Fruit fly (Drosophila melanogaster) whole organism, embryonic: ENCODE measurements around the gene Crtc.
A peak's percentile ranks its signal among the peaks of the same experiment; 100 is the strongest.

Source experiments
- Awh ChIP-seq: fragments of 200-800 bp; sonication (Bioruptor generic); IDR thresholded peaks from 2 replicates; pipeline ENCODE4, ENCODE4 v1.3.6; 2022; ENCODE audit warnings: missing biosample characterization, missing genetic modification characterization
- Bgb ChIP-seq: fragments of 200-800 bp; sonication (Bioruptor generic); IDR thresholded peaks from 2 replicates; pipeline ENCODE4 v1.3.6; 2022; ENCODE audit warnings: missing biosample characterization, missing genetic modification characterization; ENCODE audit not compliant: partially characterized antibody
- CG10274 ChIP-seq: fragments of 200-800 bp; sonication (Bioruptor generic); optimal IDR thresholded peaks from 3 replicates; lab custom pipeline; 2017; ENCODE audit warnings: missing biosample characterization, mild to moderate bottlenecking, missing genetic modification characterization
- CG11398 ChIP-seq: fragments of 200-800 bp; sonication (Bioruptor generic); optimal IDR thresholded peaks from 2 replicates; lab custom pipeline; 2016; ENCODE audit warnings: missing biosample characterization, missing genetic modification characterization
- CG11456 ChIP-seq: fragments of 200-800 bp; sonication (Bioruptor generic); IDR thresholded peaks from 3 replicates; pipeline ENCODE4 v1.3.6; 2022; ENCODE audit warnings: missing biosample characterization, missing genetic modification characterization
- CG11696 ChIP-seq: fragments of 200-800 bp; sonication (Bioruptor generic); IDR thresholded peaks from 2 replicates; pipeline ENCODE4 v1.3.6; 2022; ENCODE audit warnings: missing biosample characterization, missing genetic modification characterization
- CG12659 ChIP-seq: fragments of 200-800 bp; sonication (Bioruptor generic); optimal IDR thresholded peaks from 3 replicates; lab custom pipeline; 2017; ENCODE audit warnings: mild to moderate bottlenecking, missing biosample characterization, missing genetic modification reagents, missing genetic modification characterization
- CG12769 ChIP-seq: fragments of 200-800 bp; sonication (Bioruptor generic); optimal IDR thresholded peaks from 2 replicates; lab custom pipeline; 2019; ENCODE audit warnings: missing biosample characterization, mild to moderate bottlenecking, missing genetic modification characterization, moderate library complexity
- CG16813 ChIP-seq: fragments of 200-800 bp; sonication (Bioruptor generic); IDR thresholded peaks from 3 replicates; pipeline ENCODE4 v1.3.6; 2022; ENCODE audit warnings: missing biosample characterization, missing genetic modification characterization; ENCODE audit not compliant: partially characterized antibody
- CG16815 ChIP-seq: fragments of 200-800 bp; sonication (Bioruptor generic); optimal IDR thresholded peaks from 3 replicates; lab custom pipeline; 2017; ENCODE audit warnings: missing biosample characterization, mild to moderate bottlenecking, missing genetic modification characterization
- CG4424 ChIP-seq: fragments of 200-800 bp; sonication (Bioruptor generic); optimal IDR thresholded peaks from 3 replicates; lab custom pipeline; 2016; ENCODE audit warnings: missing biosample characterization, missing genetic modification characterization
- CG7372 ChIP-seq: fragments of 200-800 bp; sonication (Bioruptor generic); IDR thresholded peaks from 2 replicates; pipeline ENCODE4 v1.3.6; 2022; ENCODE audit warnings: missing biosample characterization, missing genetic modification characterization
- CG7928 ChIP-seq: fragments of 200-800 bp; sonication (Bioruptor generic); optimal IDR thresholded peaks from 2 replicates; lab custom pipeline; 2017; ENCODE audit warnings: missing biosample characterization, mild to moderate bottlenecking, missing genetic modification characterization
- CG9215 ChIP-seq: fragments of 200-800 bp; sonication (Bioruptor generic); IDR thresholded peaks from 2 replicates; pipeline ENCODE4 v1.3.6; 2022; ENCODE audit warnings: missing biosample characterization, missing genetic modification characterization
- Dip3 ChIP-seq: fragments of 200-800 bp; sonication (Bioruptor generic); optimal IDR thresholded peaks from 3 replicates; lab custom pipeline; 2016; ENCODE audit warnings: missing biosample characterization, missing genetic modification characterization
- Hr39 ChIP-seq: fragments of >200 bp; optimal IDR thresholded peaks from 2 replicates; lab custom pipeline; 2017
- Kr ChIP-seq: fragments of 200-800 bp; sonication (Bioruptor generic); optimal IDR thresholded peaks from 2 replicates; lab custom pipeline; 2017; ENCODE audit warnings: missing biosample characterization, mild to moderate bottlenecking, missing genetic modification characterization
- Med ChIP-seq: fragments of 200-800 bp; sonication (Bioruptor generic); peaks from one replicate; lab custom pipeline; 2016; ENCODE audit warnings: missing biosample characterization, missing genetic modification characterization, mild to moderate bottlenecking, inconsistent platforms, moderate library complexity
- NFAT ChIP-seq: fragments of 200-800 bp; sonication (Bioruptor generic); IDR thresholded peaks from 2 replicates; pipeline ENCODE4 v1.3.6; 2022; ENCODE audit warnings: missing biosample characterization, missing genetic modification characterization
- Ravus ChIP-seq: fragments of 200-800 bp; sonication (Bioruptor generic); IDR thresholded peaks from 2 replicates; pipeline ENCODE4 v1.3.6; 2022; ENCODE audit warnings: missing biosample characterization, missing genetic modification characterization
- Rfx ChIP-seq: fragments of 200-800 bp; sonication (Bioruptor generic); IDR thresholded peaks from 2 replicates; pipeline ENCODE4 v1.3.6; 2022; ENCODE audit warnings: missing biosample characterization, missing genetic modification characterization
- Scr ChIP-seq: fragments of 200-800 bp; sonication (Bioruptor generic); IDR thresholded peaks from 2 replicates; pipeline ENCODE4 v1.3.6; 2022; ENCODE audit warnings: missing biosample characterization, missing genetic modification characterization; ENCODE audit not compliant: partially characterized antibody
- Sox100B ChIP-seq: fragments of 200-800 bp; sonication (Bioruptor generic); optimal IDR thresholded peaks from 3 replicates; lab custom pipeline; 2018; ENCODE audit warnings: missing biosample characterization, mild to moderate bottlenecking, missing genetic modification characterization
- Sox102F ChIP-seq: fragments of 200-800 bp; sonication (Bioruptor generic); optimal IDR thresholded peaks from 2 replicates; lab custom pipeline; 2018; ENCODE audit warnings: missing biosample characterization, mild to moderate bottlenecking, missing genetic modification characterization, moderate library complexity
- Sry-β ChIP-seq: fragments of 200-800 bp; sonication (Bioruptor generic); optimal IDR thresholded peaks from 2 replicates; lab custom pipeline; 2018; ENCODE audit warnings: missing biosample characterization, mild to moderate bottlenecking, missing genetic modification characterization, moderate library complexity
- Sry-δ ChIP-seq: fragments of 200-800 bp; sonication (Bioruptor generic); optimal IDR thresholded peaks from 2 replicates; lab custom pipeline; 2016; ENCODE audit warnings: missing biosample characterization, missing genetic modification characterization
- abd-A ChIP-seq: fragments of 200-800 bp; sonication (Bioruptor generic); optimal IDR thresholded peaks from 3 replicates; lab custom pipeline; 2019; ENCODE audit warnings: missing biosample characterization, mild to moderate bottlenecking, missing genetic modification characterization, moderate library complexity
- al ChIP-seq: fragments of 200-800 bp; sonication (Bioruptor generic); IDR thresholded peaks from 2 replicates; pipeline ENCODE4 v1.3.6; 2022; ENCODE audit warnings: missing biosample characterization, missing genetic modification characterization
- ash1 ChIP-seq: fragments of 200-800 bp; sonication (Bioruptor generic); optimal IDR thresholded peaks from 2 replicates; lab custom pipeline; 2018; ENCODE audit warnings: missing biosample characterization, mild to moderate bottlenecking, missing genetic modification characterization
- ato ChIP-seq: fragments of 200-800 bp; sonication (Bioruptor generic); IDR thresholded peaks from 2 replicates; pipeline ENCODE4 v1.3.6; 2022; ENCODE audit warnings: missing biosample characterization, missing genetic modification characterization; ENCODE audit not compliant: partially characterized antibody
- cas ChIP-seq: fragments of 200-800 bp; sonication (Bioruptor generic); IDR thresholded peaks from 2 replicates; pipeline ENCODE4 v1.3.6; 2022; ENCODE audit warnings: missing biosample characterization, missing genetic modification characterization
- chif ChIP-seq, 2 experiments: fragments of 200-800 bp; sonication (Bioruptor generic); optimal IDR thresholded peaks; 3 replicates each; lab custom pipeline; 2016; ENCODE audit warnings: missing biosample characterization in 2 of 2, missing genetic modification characterization in 2 of 2
- crol ChIP-seq: fragments of 200-800 bp; sonication (Bioruptor generic); IDR thresholded peaks from 2 replicates; pipeline ENCODE4 v1.3.6; 2022; ENCODE audit warnings: missing biosample characterization, missing genetic modification characterization
- cwo ChIP-seq: fragments of 200-800 bp; sonication (Bioruptor generic); optimal IDR thresholded peaks from 3 replicates; lab custom pipeline; 2017; ENCODE audit warnings: missing biosample characterization, missing genetic modification characterization, mild to moderate bottlenecking, moderate library complexity, missing genetic modification reagents
- exex ChIP-seq: fragments of 200-800 bp; sonication (Bioruptor generic); optimal IDR thresholded peaks from 4 replicates; lab custom pipeline; 2018; ENCODE audit warnings: missing biosample characterization, mild to moderate bottlenecking, missing genetic modification characterization, moderate library complexity
- fd64A ChIP-seq: fragments of 200-800 bp; sonication (Bioruptor generic); optimal IDR thresholded peaks from 3 replicates; lab custom pipeline; 2018; ENCODE audit warnings: missing biosample characterization, mild to moderate bottlenecking, missing genetic modification characterization
- gce ChIP-seq: fragments of 200-800 bp; sonication (Bioruptor generic); IDR thresholded peaks from 3 replicates; pipeline ENCODE4 v1.3.6; 2022; ENCODE audit warnings: missing biosample characterization, missing genetic modification characterization
- gem ChIP-seq: fragments of 200-800 bp; sonication (Bioruptor generic); optimal IDR thresholded peaks from 2 replicates; lab custom pipeline; 2019; ENCODE audit warnings: missing biosample characterization, mild to moderate bottlenecking, missing genetic modification characterization, moderate library complexity
- gfzf ChIP-seq: fragments of 200-800 bp; sonication (Bioruptor generic); optimal IDR thresholded peaks from 2 replicates; lab custom pipeline; 2016; ENCODE audit warnings: missing biosample characterization, mild to moderate bottlenecking, missing genetic modification characterization, moderate library complexity
- klu ChIP-seq: fragments of 200-800 bp; sonication (Bioruptor generic); IDR thresholded peaks from 2 replicates; pipeline ENCODE4 v1.3.6; 2022; ENCODE audit warnings: missing biosample characterization, missing genetic modification characterization
- maf-S ChIP-seq: fragments of 200-800 bp; sonication (Bioruptor generic); optimal IDR thresholded peaks from 2 replicates; lab custom pipeline; 2016; ENCODE audit warnings: missing biosample characterization, missing genetic modification characterization
- oc ChIP-seq: fragments of 200-800 bp; sonication (Bioruptor generic); optimal IDR thresholded peaks from 2 replicates; lab custom pipeline; 2018; ENCODE audit warnings: missing biosample characterization, mild to moderate bottlenecking, missing genetic modification characterization, moderate library complexity
- pfk ChIP-seq: fragments of 200-800 bp; sonication (Bioruptor generic); optimal IDR thresholded peaks from 2 replicates; lab custom pipeline; 2018; ENCODE audit warnings: missing biosample characterization, mild to moderate bottlenecking, missing genetic modification characterization, moderate library complexity
- pum ChIP-seq: fragments of 200-800 bp; sonication (Bioruptor generic); optimal IDR thresholded peaks from 2 replicates; lab custom pipeline; 2016; ENCODE audit warnings: missing biosample characterization, missing genetic modification characterization
- slbo ChIP-seq: fragments of 200-800 bp; sonication (Bioruptor generic); IDR thresholded peaks from 2 replicates; pipeline ENCODE4 v1.3.6; 2022; ENCODE audit warnings: missing biosample characterization, missing genetic modification characterization
- slou ChIP-seq: fragments of 200-800 bp; sonication (Bioruptor generic); optimal IDR thresholded peaks from 3 replicates; lab custom pipeline; 2016; ENCODE audit warnings: missing biosample characterization, missing genetic modification characterization
- ssp ChIP-seq: fragments of 200-800 bp; sonication (Bioruptor generic); IDR thresholded peaks from 2 replicates; pipeline ENCODE4 v1.3.6; 2022; ENCODE audit warnings: missing biosample characterization, missing genetic modification characterization
- stc ChIP-seq: fragments of 200-800 bp; sonication (Bioruptor generic); IDR thresholded peaks from 2 replicates; pipeline ENCODE4 v1.3.6; 2022; ENCODE audit warnings: missing biosample characterization, missing genetic modification characterization
- z ChIP-seq: fragments of 200-800 bp; sonication (Bioruptor generic); IDR thresholded peaks from 3 replicates; pipeline ENCODE4 v1.3.6; 2022; ENCODE audit warnings: missing biosample characterization, missing genetic modification characterization

Crtc gene

dm6 chr3L:17652878-17653700, 15.9 kb downstream of the Crtc start (continued):
- TF ChIP-seq CG16813 (GFP tag; lab: Robert Waterston, UW), result no peak
- peak; percentile 67 for TF ChIP-seq Sox100B (GFP tag; lab: Kevin White, UChicago)
- TF ChIP-seq CG7372, result no peak
- peak; percentile 78 for TF ChIP-seq gce (GFP tag; lab: Robert Waterston, UW)
- TF ChIP-seq slou (GFP tag; lab: Kevin White, UChicago), result peak; percentile 41
- peak; percentile 83 for TF ChIP-seq Awh (GFP tag; lab: Robert Waterston, UW)
- TF ChIP-seq Scr (GFP tag; lab: Robert Waterston, UW), result no peak
- TF ChIP-seq Ravus (GFP tag; lab: Robert Waterston, UW), result no peak
- peak; percentile 30; the same call in 1 of the 2 replicates for TF ChIP-seq CG9215 (GFP tag; lab: Robert Waterston, UW)
- TF ChIP-seq Kr (GFP tag; lab: Kevin White, UChicago), result peak; percentile 71
- TF ChIP-seq fd64A (GFP tag; lab: Kevin White, UChicago), result peak; percentile 72
- peak; percentile 34 for TF ChIP-seq pfk (GFP tag; lab: Kevin White, UChicago)
- no peak for TF ChIP-seq gfzf (GFP tag; lab: Kevin White, UChicago)
- TF ChIP-seq CG4424 (GFP tag; lab: Kevin White, UChicago), result peak; percentile 44
- peak; percentile 66 for TF ChIP-seq CG12769
- TF ChIP-seq Dip3 (GFP tag; lab: Kevin White, UChicago), result no peak
- TF ChIP-seq gem (tag; lab: Kevin White, UChicago), result peak; percentile 54
- peak; percentile 47; the same call in 1 of the 2 replicates for TF ChIP-seq cas (GFP tag; lab: Robert Waterston, UW)
- peak; percentile 60 for TF ChIP-seq Sox102F
- TF ChIP-seq Rfx, result peak; percentile 85
- peak; percentile 11 for TF ChIP-seq pum (GFP tag; lab: Kevin White, UChicago)
- TF ChIP-seq oc (tag; lab: Kevin White, UChicago), result no peak
- TF ChIP-seq z (GFP tag; lab: Robert Waterston, UW), result peak; percentile 71; the same call in 2 of the 3 replicates
- no peak for TF ChIP-seq Hr39 (lab: Kevin White, UChicago)
- no peak; the same call in none of the 3 replicates for TF ChIP-seq CG11456 (GFP tag; lab: Robert Waterston, UW)
- TF ChIP-seq CG11398, result no peak
- no peak for TF ChIP-seq CG11696
- no peak for TF ChIP-seq cwo (GFP tag; lab: Kevin White, UChicago)
- TF ChIP-seq klu, result no peak
- peak; percentile 30 for TF ChIP-seq ash1
- TF ChIP-seq ato (GFP tag; lab: Robert Waterston, UW), result no peak
- peak; percentile 52 for TF ChIP-seq CG7928 (GFP tag; lab: Kevin White, UChicago)
- no peak for TF ChIP-seq ssp
- TF ChIP-seq slbo (GFP tag; lab: Robert Waterston, UW), result no peak
- peak; percentile 85 for TF ChIP-seq crol (GFP tag; lab: Robert Waterston, UW)
- peak; percentile 10 for TF ChIP-seq CG10274 (GFP tag; lab: Kevin White, UChicago)
- no peak for TF ChIP-seq CG12659 (GFP tag; lab: Kevin White, UChicago)
- TF ChIP-seq NFAT, result peak; percentile 77; the same call in 1 of the 2 replicates
- TF ChIP-seq maf-S (GFP tag; lab: Kevin White, UChicago), result no peak
- TF ChIP-seq CG16815 (GFP tag; lab: Kevin White, UChicago), result no peak
- peak; percentile 61 for TF ChIP-seq stc (GFP tag; lab: Robert Waterston, UW)
- peak; percentile 5 for TF ChIP-seq Sry-β (GFP tag; lab: Kevin White, UChicago)
- TF ChIP-seq abd-A, result peak; percentile 25
- peak; percentile 74 for TF ChIP-seq Med (GFP tag; lab: Kevin White, UChicago)
- peak; percentile 4 for TF ChIP-seq exex (tag; lab: Kevin White, UChicago)
- TF ChIP-seq al (GFP tag; lab: Robert Waterston, UW), result peak; percentile 29; the same call in 1 of the 2 replicates
- peak in 1 of 2 experiments; percentile 75 for TF ChIP-seq chif (GFP tag; optimal IDR thresholded peaks at IDR 0.05; lab: Kevin White, UChicago)
- TF ChIP-seq Bgb, result peak; percentile 16; the same call in 1 of the 2 replicates
- TF ChIP-seq Sry-δ, result no peak
